Worm (Caenorhabditis elegans) whole organism, L4 larva: ENCODE data around the gene nhr-19.

Experiments used
- D1046.2 ChIP-seq: fragments of 200-800 bp; sonication (Bioruptor generic); IDR thresholded peaks from 2 replicates; pipeline ENCODE4 v1.3.6; 2022; ENCODE audit warnings: missing genetic modification characterization, missing compliant biosample characterization
- F44E2.7 ChIP-seq: fragments of 200-800 bp; sonication (Bioruptor generic); IDR thresholded peaks from 2 replicates; pipeline ENCODE4 v2.1.2; 2022; ENCODE audit warnings: missing genetic modification characterization, missing compliant biosample characterization
- F49E8.2 ChIP-seq: sonication (generic microtip); optimal IDR thresholded peaks from 2 replicates; lab custom pipeline; 2016; ENCODE audit warnings: missing compliant biosample characterization, mild to moderate bottlenecking, missing genetic modification characterization, borderline replicate concordance
- arid-1 ChIP-seq: fragments of 200-800 bp; sonication (Bioruptor generic); conservative IDR thresholded peaks from 2 replicates; pipeline ENCODE4 v1.3.6; 2022; ENCODE audit warnings: missing genetic modification reagents, missing genetic modification characterization, missing compliant biosample characterization
- attf-4 ChIP-seq: sonication (generic microtip); optimal IDR thresholded peaks from 3 replicates; lab custom pipeline; 2017; ENCODE audit warnings: missing biosample characterization, missing genetic modification characterization
- ceh-32 ChIP-seq: sonication (generic microtip); optimal IDR thresholded peaks from 2 replicates; lab custom pipeline; 2016; ENCODE audit warnings: mild to moderate bottlenecking, missing genetic modification characterization, missing compliant biosample characterization; ENCODE audit not compliant: poor library complexity
- cey-2 ChIP-seq: sonication (generic microtip); optimal IDR thresholded peaks from 3 replicates; lab custom pipeline; 2017; ENCODE audit warnings: missing genetic modification characterization, mild to moderate bottlenecking, missing compliant biosample characterization, antibody characterized with exemption, borderline replicate concordance; ENCODE audit not compliant: insufficient read depth
- daf-16 ChIP-seq, 3 experiments: sonication (generic microtip); optimal IDR thresholded peaks; 2 replicates each; lab custom pipeline; 2016 to 2017; ENCODE audit warnings: missing genetic modification characterization in 3 of 3, missing genetic modification reagents in 3 of 3, mild to moderate bottlenecking in 2 of 3, missing compliant biosample characterization in 2 of 3, missing biosample characterization in 1 of 3, moderate library complexity in 1 of 3
- dmd-6 ChIP-seq: fragments of 200-800 bp; sonication (Bioruptor generic); IDR thresholded peaks from 2 replicates; pipeline ENCODE4 v1.3.6; 2022; ENCODE audit warnings: missing genetic modification reagents, missing genetic modification characterization, missing compliant biosample characterization
- dmd-9 ChIP-seq: fragments of 200-800 bp; sonication (Bioruptor generic); IDR thresholded peaks from 2 replicates; pipeline ENCODE4 v1.3.6; 2022; ENCODE audit warnings: missing genetic modification reagents, missing genetic modification characterization, missing compliant biosample characterization
- dve-1 ChIP-seq: sonication (generic microtip); optimal IDR thresholded peaks from 2 replicates; lab custom pipeline; 2017; ENCODE audit warnings: antibody characterized with exemption, mild to moderate bottlenecking, missing genetic modification characterization, missing compliant biosample characterization; ENCODE audit not compliant: insufficient read depth
- egl-27 ChIP-seq: sonication (generic microtip); optimal IDR thresholded peaks from 3 replicates; lab custom pipeline; 2017; ENCODE audit warnings: missing biosample characterization, missing genetic modification reagents, missing genetic modification characterization
- egl-43 ChIP-seq: fragments of 200-800 bp; sonication (Bioruptor generic); IDR thresholded peaks from 2 replicates; pipeline ENCODE4 v1.3.6; 2022; ENCODE audit warnings: missing genetic modification reagents, missing genetic modification characterization, missing compliant biosample characterization
- hlh-11 ChIP-seq: fragments of 200-800 bp; sonication (Bioruptor generic); optimal IDR thresholded peaks from 2 replicates; lab custom pipeline; 2018; ENCODE audit warnings: mild to moderate bottlenecking, missing genetic modification characterization, missing compliant biosample characterization
- hmg-1.1 ChIP-seq: fragments of 200-800 bp; sonication (Bioruptor generic); IDR thresholded peaks from 2 replicates; pipeline ENCODE4 v1.3.6; 2022; ENCODE audit warnings: missing genetic modification reagents, missing genetic modification characterization, missing compliant biosample characterization
- lin-1 ChIP-seq: fragments of 200-800 bp; sonication (Bioruptor generic); IDR thresholded peaks from 2 replicates; pipeline ENCODE4 v1.3.6; 2022; ENCODE audit warnings: missing genetic modification reagents, missing genetic modification characterization, missing compliant biosample characterization
- lin-15B ChIP-seq: fragments of 150-350 bp; sonication (generic microtip); optimal IDR thresholded peaks from 3 replicates; lab custom pipeline; 2014; ENCODE audit warnings: missing biosample characterization, missing genetic modification characterization
- lin-29 ChIP-seq: fragments of 200-800 bp; sonication (Bioruptor generic); IDR thresholded peaks from 2 replicates; pipeline ENCODE4 v1.3.6; 2022; ENCODE audit warnings: missing genetic modification reagents, missing genetic modification characterization, missing compliant biosample characterization
- madf-9 ChIP-seq: fragments of 200-800 bp; sonication (Bioruptor generic); conservative IDR thresholded peaks from 2 replicates; pipeline ENCODE4 v1.3.6; 2022; ENCODE audit warnings: missing genetic modification reagents, missing genetic modification characterization, missing compliant biosample characterization
- mes-2 ChIP-seq: sonication (generic microtip); optimal IDR thresholded peaks from 2 replicates; lab custom pipeline; 2016; ENCODE audit warnings: missing genotype, mild to moderate bottlenecking, missing genetic modification characterization, missing compliant biosample characterization; ENCODE audit not compliant: poor library complexity, severe bottlenecking
- nhr-10 ChIP-seq: fragments of 150-350 bp; optimal IDR thresholded peaks from 2 replicates; lab custom pipeline; 2014; ENCODE audit warnings: missing biosample characterization, missing genetic modification characterization
- nhr-11 ChIP-seq: fragments of 150-350 bp; optimal IDR thresholded peaks from 2 replicates; lab custom pipeline; 2014; ENCODE audit warnings: missing biosample characterization, missing genetic modification characterization
- nhr-111 ChIP-seq: fragments of 200-800 bp; sonication (Bioruptor generic); optimal IDR thresholded peaks from 2 replicates; lab custom pipeline; 2018; ENCODE audit warnings: mild to moderate bottlenecking, missing genetic modification characterization, missing compliant biosample characterization
- nhr-237 ChIP-seq: sonication (generic microtip); optimal IDR thresholded peaks from 2 replicates; lab custom pipeline; 2017; ENCODE audit warnings: missing biosample characterization, missing genetic modification characterization
- nhr-28 ChIP-seq: fragments of 150-350 bp; optimal IDR thresholded peaks from 2 replicates; lab custom pipeline; 2014; ENCODE audit warnings: missing biosample characterization, missing genetic modification characterization
- nhr-77 ChIP-seq: fragments of 150-350 bp; optimal IDR thresholded peaks from 2 replicates; lab custom pipeline; 2014; ENCODE audit warnings: missing biosample characterization, missing genetic modification characterization
- pha-4 ChIP-seq, 2 experiments: fragments of 150-350 bp in 1 of 2; fragments of 200-800 bp in 1 of 2; sonication (Bioruptor generic) in 1 of 2; IDR thresholded peaks in 1 of 2; optimal IDR thresholded peaks in 1 of 2; 2 replicates each; pipeline versions ENCODE4 v1.3.6 to Lab custom; 2014 to 2022; ENCODE audit warnings: missing genetic modification characterization in 2 of 2, missing genetic modification reagents in 2 of 2, missing biosample characterization in 1 of 2, missing compliant biosample characterization in 1 of 2
- php-3 ChIP-seq: fragments of 200-800 bp; sonication (Bioruptor generic); IDR thresholded peaks from 2 replicates; pipeline ENCODE4 v1.3.6; 2022; ENCODE audit warnings: missing genetic modification reagents, missing genetic modification characterization, missing compliant biosample characterization
- rbr-2 ChIP-seq: sonication (generic microtip); optimal IDR thresholded peaks from 2 replicates; lab custom pipeline; 2016; ENCODE audit warnings: missing genotype, missing genetic modification characterization, missing compliant biosample characterization
- saeg-2 ChIP-seq: fragments of 200-800 bp; sonication (Bioruptor generic); IDR thresholded peaks from 2 replicates; pipeline ENCODE4 v1.3.6; 2022; ENCODE audit warnings: missing genetic modification reagents, missing genetic modification characterization, missing compliant biosample characterization
- sdz-12 ChIP-seq: fragments of 200-800 bp; sonication (Bioruptor generic); optimal IDR thresholded peaks from 2 replicates; lab custom pipeline; 2018; ENCODE audit warnings: mild to moderate bottlenecking, missing genetic modification characterization, missing compliant biosample characterization
- skn-1 ChIP-seq: fragments of 150-350 bp; optimal IDR thresholded peaks from 2 replicates; lab custom pipeline; 2014; ENCODE audit warnings: missing biosample characterization, missing genetic modification characterization
- snpc-1.2 ChIP-seq: fragments of 200-800 bp; sonication (Bioruptor generic); IDR thresholded peaks from 2 replicates; pipeline ENCODE4 v1.3.6; 2022; ENCODE audit warnings: missing genetic modification reagents, missing genetic modification characterization, missing compliant biosample characterization
- unc-130 ChIP-seq: sonication (generic microtip); optimal IDR thresholded peaks from 2 replicates; lab custom pipeline; 2016; ENCODE audit warnings: missing genetic modification reagents, missing genetic modification characterization, missing compliant biosample characterization
- unc-62 ChIP-seq, 3 experiments: fragments of 150-350 bp in 1 of 3; sonication (generic microtip); optimal IDR thresholded peaks in 2 of 3; peaks in 1 of 3; 1 replicate in 1 of 3; 2 replicates in 2 of 3; lab custom pipeline; 2014 to 2017; ENCODE audit warnings: missing biosample characterization in 3 of 3, missing genetic modification characterization in 3 of 3, missing genetic modification reagents in 3 of 3, missing genotype in 1 of 3
- zip-11 ChIP-seq: fragments of 200-800 bp; sonication (Bioruptor generic); IDR thresholded peaks from 2 replicates; pipeline ENCODE4 v1.3.6; 2022; ENCODE audit warnings: missing genetic modification characterization, missing compliant biosample characterization
- ztf-11 ChIP-seq: fragments of 150-350 bp; optimal IDR thresholded peaks from 2 replicates; lab custom pipeline; 2014; ENCODE audit warnings: missing biosample characterization, missing genetic modification characterization

The nhr-19 gene

ce11 chrII:9586734-9587209 is 18.6 kb downstream of the nhr-19 start, which contains the start of gene ugt-58:
Gene ugt-58 (minus strand): TSS chrII:9586784.
- TF ChIP-seq nhr-28 (tag; lab: Kevin White, UChicago) (peak; percentile 100), hlh-11 (tag; lab: Kevin White, UChicago) (peak; percentile 35), skn-1 (no peak), dve-1 (tag; lab: Kevin White, UChicago) (peak; percentile 66), daf-16 (GFP tag; optimal IDR thresholded peaks at IDR 0.05; lab: Kevin White, UChicago) (no peak), daf-16 (tag; optimal IDR thresholded peaks at IDR 0.05; lab: Kevin White, UChicago) (peak; percentile 60), cey-2 (tag; lab: Kevin White, UChicago) (peak; percentile 43), dmd-6 (GFP tag; lab: Robert Waterston, UW) (no peak), nhr-10 (tag; lab: Kevin White, UChicago) (peak; percentile 8)

- no peak for TF ChIP-seq F44E2.7 (GFP tag; lab: Robert Waterston, UW)
- TF ChIP-seq madf-9, result no peak
Measured at ce11 chrII:9583461-9583860, 21.9 kb downstream of the nhr-19 start, which contains the start of gene wee-1.1. Gene wee-1.1 (minus strand): TSS chrII:9583561.

- no peak for TF ChIP-seq unc-62 (GFP tag; optimal IDR thresholded peaks at IDR 0.05 in 1 of 2; lab: Kevin White, UChicago)
- TF ChIP-seq unc-62 (tag; optimal IDR thresholded peaks at IDR 0.05; lab: Kevin White, UChicago), result no peak
- TF ChIP-seq egl-43 (GFP tag; lab: Robert Waterston, UW), result 0 out of 2 replicates have a peak, but pooled peaks have one; percentile 11
Measured at ce11 chrII:9577630-9578029, 27.7 kb downstream of the nhr-19 start.

- TF ChIP-seq pha-4 (GFP tag; IDR thresholded peaks at IDR 0.05; lab: Robert Waterston, UW) (no peak), pha-4 (tag; optimal IDR thresholded peaks at IDR 0.05; lab: Kevin White, UChicago) (no peak), nhr-237 (tag; lab: Kevin White, UChicago) (no peak), lin-1 (GFP tag; lab: Robert Waterston, UW) (no peak), lin-29 (no peak), hmg-1.1 (GFP tag; lab: Robert Waterston, UW) (0 out of 2 replicates have a peak, but pooled peaks have one; percentile 32), php-3 (GFP tag; lab: Robert Waterston, UW) (no peak)
- TF ChIP-seq, all 104 proteins: peak for 1
Measured at ce11 chrII:9576707-9577106, 28.6 kb downstream of the nhr-19 start.

ce11 chrII:9575670-9576069 is 29.7 kb downstream of the nhr-19 start, which contains the start of gene exc-7:
Gene exc-7 (plus strand): TSS chrII:9575970.
- TF ChIP-seq unc-62 (GFP tag; optimal IDR thresholded peaks at IDR 0.05 in 1 of 2; lab: Kevin White, UChicago) (peak in 1 of 2 experiments; percentile 83), unc-62 (tag; optimal IDR thresholded peaks at IDR 0.05; lab: Kevin White, UChicago) (no peak), ceh-32 (no peak)
- TF ChIP-seq, all 104 proteins: peak for 1

ce11 chrII:9574406-9574805 is 30.9 kb downstream of the nhr-19 start:
- TF ChIP-seq unc-62 (GFP tag; optimal IDR thresholded peaks at IDR 0.05 in 1 of 2; lab: Kevin White, UChicago) (peak in 1 of 2 experiments; percentile 60), unc-62 (tag; optimal IDR thresholded peaks at IDR 0.05; lab: Kevin White, UChicago) (no peak), snpc-1.2 (GFP tag; lab: Robert Waterston, UW) (no peak), unc-130 (GFP tag; lab: Kevin White, UChicago) (no peak), arid-1 (GFP tag; lab: Robert Waterston, UW) (no peak), saeg-2 (GFP tag; lab: Robert Waterston, UW) (no peak), egl-27 (tag; lab: Kevin White, UChicago) (no peak), nhr-111 (GFP tag; lab: Kevin White, UChicago) (no peak), attf-4 (tag; lab: Kevin White, UChicago) (no peak), ztf-11 (tag; lab: Kevin White, UChicago) (no peak), nhr-77 (tag; lab: Kevin White, UChicago) (no peak), egl-43 (GFP tag; lab: Robert Waterston, UW) (0 out of 2 replicates have a peak, but pooled peaks have one; percentile 58), D1046.2 (no peak), nhr-11 (tag; lab: Kevin White, UChicago) (no peak), F49E8.2 (tag; lab: Kevin White, UChicago) (no peak), mes-2 (tag; lab: Kevin White, UChicago) (peak; percentile 15), rbr-2 (tag; lab: Kevin White, UChicago) (peak; percentile 1), zip-11 (GFP tag; lab: Robert Waterston, UW) (no peak), cey-2 (tag; lab: Kevin White, UChicago) (no peak), dmd-9 (GFP tag; lab: Robert Waterston, UW) (no peak), lin-15B (no peak), F44E2.7 (GFP tag; lab: Robert Waterston, UW) (0 out of 2 replicates have a peak, but pooled peaks have one; percentile 43), sdz-12 (GFP tag; lab: Kevin White, UChicago) (no peak)
